Worm (Caenorhabditis elegans): Measurements from ENCODE around the gene npr-3.

- TF ChIP-seq him-1 (tag; optimal IDR thresholded peaks at IDR 0.05) (no peak), dao-5 (tag; optimal IDR thresholded peaks at IDR 0.05) (no peak), W03F9.2 (tag; optimal IDR thresholded peaks at IDR 0.05) (no peak)
Observed at ce11 chrIV:11452928-11453327, 6.9 kb upstream of the npr-3 start.
